Fruit fly (Drosophila melanogaster) whole organism, wandering third instar larva: ENCODE results near the gene JMJD7.

Experiments used
- CG32264 ChIP-seq: fragments of 200-800 bp; sonication (Bioruptor generic); optimal IDR thresholded peaks from 2 replicates; lab custom pipeline; 2016; ENCODE audit warnings: missing biosample characterization, missing genetic modification characterization
- CG9705 ChIP-seq: fragments of 200-800 bp; sonication (Bioruptor generic); optimal IDR thresholded peaks from 2 replicates; lab custom pipeline; 2018; ENCODE audit warnings: missing biosample characterization, mild to moderate bottlenecking, missing genetic modification characterization
- CrebA ChIP-seq: fragments of 200-800 bp; sonication (Bioruptor generic); optimal IDR thresholded peaks from 2 replicates; lab custom pipeline; 2016; ENCODE audit warnings: missing biosample characterization, mild to moderate bottlenecking, missing genetic modification characterization, borderline replicate concordance
- Dif ChIP-seq: fragments of 200-275, 200-300 bp; sonication (Bioruptor generic); optimal IDR thresholded peaks from 2 replicates; lab custom pipeline; 2018; ENCODE audit warnings: missing biosample characterization, missing genetic modification characterization; ENCODE audit not compliant: partially characterized antibody
- GATAd ChIP-seq: sonication (Bioruptor generic); optimal IDR thresholded peaks from 2 replicates; lab custom pipeline; 2016; ENCODE audit warnings: missing biosample characterization, missing genetic modification characterization
- HLH106 ChIP-seq: fragments of 200-800 bp; optimal IDR thresholded peaks from 3 replicates; lab custom pipeline; 2019; ENCODE audit warnings: missing biosample characterization, mild to moderate bottlenecking, missing genetic modification characterization, moderate library complexity
- Hnf4 ChIP-seq: fragments of 200-800 bp; sonication (Bioruptor generic); optimal IDR thresholded peaks from 2 replicates; lab custom pipeline; 2016; ENCODE audit warnings: missing biosample characterization, mild to moderate bottlenecking, missing genetic modification characterization
- Hr78 ChIP-seq: fragments of >200 bp; optimal IDR thresholded peaks from 2 replicates; lab custom pipeline; 2017; ENCODE audit warnings: missing biosample characterization, missing genetic modification characterization
- Hr83 ChIP-seq: fragments of 200-300 bp; sonication (Bioruptor generic); optimal IDR thresholded peaks from 2 replicates; lab custom pipeline; 2016; ENCODE audit warnings: missing biosample characterization, mild to moderate bottlenecking, missing genetic modification characterization, moderate library complexity; ENCODE audit not compliant: poor library complexity, severe bottlenecking
- Jra ChIP-seq: sonication (Bioruptor generic); optimal IDR thresholded peaks from 2 replicates; lab custom pipeline; 2016; ENCODE audit warnings: missing biosample characterization, missing genetic modification characterization
- Mio ChIP-seq: sonication (Bioruptor generic); optimal IDR thresholded peaks from 2 replicates; lab custom pipeline; 2016; ENCODE audit warnings: missing biosample characterization, missing genetic modification characterization
- Myc ChIP-seq: fragments of >200 bp; optimal IDR thresholded peaks from 2 replicates; lab custom pipeline; 2017
- N ChIP-seq: fragments of >200 bp; optimal IDR thresholded peaks from 2 replicates; lab custom pipeline; 2018; ENCODE audit warnings: missing biosample characterization, missing external identifiers, missing genetic modification characterization
- Rel ChIP-seq, 2 experiments: fragments of 200-800 bp; sonication (Bioruptor generic) in 1 of 2; optimal IDR thresholded peaks; 2 replicates in 1 of 2; 3 replicates in 1 of 2; lab custom pipeline; 2016 to 2019; ENCODE audit warnings: mild to moderate bottlenecking in 2 of 2, missing biosample characterization in 2 of 2, missing genetic modification characterization in 2 of 2, moderate library complexity in 1 of 2
- Sp1 ChIP-seq: fragments of 200-800 bp; sonication (Bioruptor generic); optimal IDR thresholded peaks from 3 replicates; lab custom pipeline; 2019; ENCODE audit warnings: missing biosample characterization, mild to moderate bottlenecking, missing genetic modification characterization, moderate library complexity
- Vsx2 ChIP-seq: fragments of 200-300, 225-300 bp; sonication (Bioruptor generic); optimal IDR thresholded peaks from 2 replicates; lab custom pipeline; 2018; ENCODE audit warnings: missing biosample characterization, missing genetic modification characterization; ENCODE audit not compliant: partially characterized antibody
- dl ChIP-seq, 2 experiments: fragments of 175-275, 200-275 bp in 1 of 2; fragments of 200-275 bp in 1 of 2; sonication (Bioruptor generic); optimal IDR thresholded peaks; lab custom pipeline; 2018; ENCODE audit warnings: mild to moderate bottlenecking in 2 of 2, missing biosample characterization in 2 of 2, missing genetic modification characterization in 2 of 2, moderate library complexity in 2 of 2; ENCODE audit not compliant: partially characterized antibody in 2 of 2, insufficient read depth in 1 of 2
- dmrt93B ChIP-seq: fragments of 200-800 bp; sonication (Bioruptor generic); optimal IDR thresholded peaks from 2 replicates; lab custom pipeline; 2018; ENCODE audit warnings: missing biosample characterization, mild to moderate bottlenecking, missing genetic modification characterization
- dsf ChIP-seq: sonication (Bioruptor generic); optimal IDR thresholded peaks from 2 replicates; lab custom pipeline; 2016; ENCODE audit warnings: missing biosample characterization, missing genetic modification characterization, borderline replicate concordance
- fru ChIP-seq: fragments of 200-800 bp; sonication (Bioruptor generic); optimal IDR thresholded peaks from 3 replicates; lab custom pipeline; 2016; ENCODE audit warnings: missing biosample characterization, mild to moderate bottlenecking, missing genetic modification characterization
- jim ChIP-seq: fragments of 175-275, 200-325 bp; sonication (Bioruptor generic); optimal IDR thresholded peaks from 2 replicates; lab custom pipeline; 2016; ENCODE audit warnings: missing biosample characterization, mild to moderate bottlenecking, missing genetic modification characterization
- pan ChIP-seq: fragments of >200 bp; optimal IDR thresholded peaks from 2 replicates; lab custom pipeline; 2017
- psq ChIP-seq: fragments of 200-800 bp; sonication (Bioruptor generic); optimal IDR thresholded peaks from 3 replicates; lab custom pipeline; 2017; ENCODE audit warnings: missing biosample characterization, mild to moderate bottlenecking, missing genetic modification characterization, moderate library complexity
- rgr ChIP-seq: fragments of 200-800 bp; sonication (Bioruptor generic); optimal IDR thresholded peaks from 3 replicates; lab custom pipeline; 2016; ENCODE audit warnings: missing biosample characterization, mild to moderate bottlenecking, missing genetic modification characterization
- sv ChIP-seq: fragments of 200-800 bp; sonication (Bioruptor generic); optimal IDR thresholded peaks from 3 replicates; lab custom pipeline; 2016; ENCODE audit warnings: missing biosample characterization, missing genetic modification characterization
- tai ChIP-seq: sonication (Bioruptor generic); optimal IDR thresholded peaks from 2 replicates; lab custom pipeline; 2016; ENCODE audit warnings: missing biosample characterization, missing genetic modification characterization
- usp ChIP-seq: fragments of >200 bp; optimal IDR thresholded peaks from 2 replicates; lab custom pipeline; 2017; ENCODE audit warnings: missing biosample characterization, missing genetic modification characterization
- woc ChIP-seq: sonication (Bioruptor generic); optimal IDR thresholded peaks from 2 replicates; lab custom pipeline; 2016; ENCODE audit warnings: missing biosample characterization, mild to moderate bottlenecking, missing genetic modification characterization

The JMJD7 gene

DNA sequence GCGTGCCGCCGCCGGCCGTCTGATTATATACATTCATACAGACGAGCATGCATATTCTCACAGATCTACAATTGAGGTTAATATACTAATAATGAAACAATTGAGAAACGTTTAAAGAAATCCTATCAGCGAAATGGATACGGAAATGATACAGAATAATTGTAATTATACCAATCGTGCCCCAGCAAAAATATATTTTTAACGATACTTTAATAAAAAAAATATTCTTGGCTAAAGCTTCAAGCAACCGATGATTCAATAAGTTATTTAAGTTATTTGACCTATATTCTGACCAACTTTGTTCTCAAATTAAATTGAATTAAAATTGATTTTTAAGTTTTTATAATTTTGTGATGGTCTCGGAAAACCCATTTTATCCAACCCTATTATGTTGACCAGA lies 26.0 kb upstream of the JMJD7 start:
- TF ChIP-seq CG32264: no peak
- no peak for TF ChIP-seq Myc (lab: Kevin White, UChicago)
- no peak for TF ChIP-seq Rel (GFP tag; optimal IDR thresholded peaks at IDR 0.05; lab: Kevin White, UChicago)
- TF ChIP-seq Rel (tag; optimal IDR thresholded peaks at IDR 0.05; lab: Kevin White, UChicago): no peak
- no peak for TF ChIP-seq dsf
- no peak for TF ChIP-seq usp (GFP tag; lab: Kevin White, UChicago)
- TF ChIP-seq Jra (GFP tag; lab: Kevin White, UChicago): no peak
- TF ChIP-seq CG9705 (GFP tag; lab: Kevin White, UChicago): no peak
- TF ChIP-seq Vsx2 (GFP tag; lab: Kevin White, UChicago): no peak
- no peak for TF ChIP-seq dmrt93B (GFP tag; lab: Kevin White, UChicago)
- TF ChIP-seq HLH106 (tag; lab: Kevin White, UChicago): no peak
- TF ChIP-seq tai (GFP tag; lab: Kevin White, UChicago): no peak
- no peak for TF ChIP-seq Mio
- no peak for TF ChIP-seq Hr78 (GFP tag; lab: Kevin White, UChicago)
- TF ChIP-seq fru (GFP tag; lab: Kevin White, UChicago): no peak
- TF ChIP-seq sv (GFP tag; lab: Kevin White, UChicago): no peak
- no peak for TF ChIP-seq pan
- TF ChIP-seq Hnf4 (GFP tag; lab: Kevin White, UChicago): no peak
- no peak for TF ChIP-seq Dif (GFP tag; lab: Kevin White, UChicago)
- TF ChIP-seq, all 38 proteins: peak for 0

- TF ChIP-seq usp (GFP tag; lab: Kevin White, UChicago): no peak
- no peak for TF ChIP-seq Sp1 (GFP tag; lab: Kevin White, UChicago)
- TF ChIP-seq dl (GFP tag; optimal IDR thresholded peaks at IDR 0.05; lab: Kevin White, UChicago; ENCODE audit: insufficient read depth in 1 of 2, partially characterized antibody in 2 of 2): peak in 1 of 2 experiments; percentile 4
- TF ChIP-seq Dif (GFP tag; lab: Kevin White, UChicago): peak; percentile 18
- no peak for TF ChIP-seq Mio
- TF ChIP-seq jim (GFP tag; lab: Kevin White, UChicago): no peak
- TF ChIP-seq Vsx2 (GFP tag; lab: Kevin White, UChicago): peak; percentile 47
- TF ChIP-seq Myc (lab: Kevin White, UChicago): no peak
- TF ChIP-seq Hr83 (GFP tag; lab: Kevin White, UChicago): no peak
Measured at dm6 chr3L:13474607-13475006, 24.5 kb upstream of the JMJD7 start, which contains the start of gene CG10089. CG10089 (minus strand) TSS chr3L:13474787.

dm6 chr3L:13457133-13457532 lies 7.0 kb upstream of the JMJD7 start, which contains the start of gene CG10116:
CG10116 (minus strand) TSS chr3L:13457238.
- no peak for TF ChIP-seq woc (GFP tag; lab: Kevin White, UChicago)
- TF ChIP-seq CrebA: no peak
- no peak for TF ChIP-seq psq
- TF ChIP-seq, all 38 proteins: peak for 0

DNA sequence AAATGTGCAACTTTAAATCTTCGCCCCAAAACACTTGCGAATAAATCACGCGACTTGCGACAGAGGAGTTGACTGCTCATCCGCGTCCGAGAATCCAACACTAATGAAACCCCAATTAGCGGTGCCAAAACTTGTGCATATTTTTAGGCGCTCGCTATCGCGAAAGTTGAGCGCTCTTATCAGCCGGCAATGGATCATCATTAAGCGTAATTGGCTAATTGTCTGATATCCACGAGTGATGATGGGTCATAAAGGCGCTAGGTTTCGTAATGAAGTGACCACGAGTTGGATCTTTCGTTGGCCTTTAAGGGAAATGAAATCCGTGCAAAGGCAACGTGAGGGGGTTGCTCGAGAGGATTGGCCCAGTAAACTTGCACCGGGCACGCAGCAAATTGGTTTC lies 4.7 kb upstream of the JMJD7 start:
- TF ChIP-seq CrebA (no peak), sv (GFP tag; lab: Kevin White, UChicago) (no peak), Vsx2 (GFP tag; lab: Kevin White, UChicago) (peak; percentile 23), N (peak; percentile 10), Mio (no peak)
- TF ChIP-seq, all 38 proteins: peak for 2

DNA sequence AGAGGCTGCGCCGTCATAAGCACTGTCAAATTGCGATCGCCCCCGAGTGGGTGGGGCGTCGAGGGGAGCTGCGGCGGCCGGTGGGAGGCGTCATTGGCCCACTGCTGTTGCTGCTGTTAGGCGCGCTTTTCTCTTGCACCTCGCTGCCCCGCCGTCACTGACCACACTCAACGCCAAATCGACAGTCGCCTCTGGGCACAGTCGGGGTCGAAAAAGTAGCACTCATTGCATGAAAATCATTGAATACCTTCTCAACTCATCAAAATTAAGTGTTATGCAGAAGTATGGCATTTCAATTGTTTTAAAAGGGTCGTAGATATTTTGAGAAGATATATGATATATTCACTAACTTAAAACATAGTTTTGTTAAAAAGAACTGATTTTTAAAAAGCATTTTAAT lies 2.2 kb upstream of the JMJD7 start:
- TF ChIP-seq GATAd (GFP tag; lab: Kevin White, UChicago): no peak
- TF ChIP-seq rgr (GFP tag; lab: Kevin White, UChicago): no peak
- TF ChIP-seq woc (GFP tag; lab: Kevin White, UChicago): no peak
- TF ChIP-seq Vsx2 (GFP tag; lab: Kevin White, UChicago): no peak
- TF ChIP-seq dsf: no peak
- no peak for TF ChIP-seq dl (GFP tag; optimal IDR thresholded peaks at IDR 0.05; lab: Kevin White, UChicago; ENCODE audit: insufficient read depth in 1 of 2, partially characterized antibody in 2 of 2)
- TF ChIP-seq sv (GFP tag; lab: Kevin White, UChicago): no peak
- no peak for TF ChIP-seq Hr78 (GFP tag; lab: Kevin White, UChicago)
- TF ChIP-seq Hr83 (GFP tag; lab: Kevin White, UChicago): no peak

- TF ChIP-seq jim (GFP tag; lab: Kevin White, UChicago) (no peak), N (no peak), woc (GFP tag; lab: Kevin White, UChicago) (no peak), fru (GFP tag; lab: Kevin White, UChicago) (no peak)
Measured at dm6 chr3L:13451562-13451961, 1.5 kb upstream of the JMJD7 start.
